Fruit fly (Drosophila melanogaster) whole organism, embryonic: ENCODE results near the gene CG31287.
A peak's percentile ranks its signal among the peaks of the same experiment; 100 is the strongest.

Experiments used
- ATbp ChIP-seq: fragments of 200-800 bp; sonication (Bioruptor generic); optimal IDR thresholded peaks from 2 replicates; lab custom pipeline; 2017; ENCODE audit warnings: missing biosample characterization, mild to moderate bottlenecking, missing genetic modification characterization, missing genetic modification reagents
- Atf-2 ChIP-seq: fragments of 200-800 bp; sonication (Bioruptor generic); optimal IDR thresholded peaks from 2 replicates; lab custom pipeline; 2016; ENCODE audit warnings: missing biosample characterization, missing genetic modification characterization
- CG10565 ChIP-seq: fragments of 200-800 bp; sonication (Bioruptor generic); optimal IDR thresholded peaks from 3 replicates; lab custom pipeline; 2016; ENCODE audit warnings: missing biosample characterization, mild to moderate bottlenecking, missing genetic modification characterization
- CG11560 ChIP-seq: fragments of 200-800 bp; sonication (Bioruptor generic); IDR thresholded peaks from 3 replicates; pipeline ENCODE4 v1.3.6; 2022; ENCODE audit warnings: missing biosample characterization, missing genetic modification characterization
- CG12155 ChIP-seq: fragments of 200-800 bp; sonication (Bioruptor generic); optimal IDR thresholded peaks from 3 replicates; lab custom pipeline; 2016; ENCODE audit warnings: missing biosample characterization, missing genetic modification characterization
- CG12219 ChIP-seq: fragments of 200-800 bp; sonication (Bioruptor generic); optimal IDR thresholded peaks from 3 replicates; lab custom pipeline; 2018; ENCODE audit warnings: missing biosample characterization, mild to moderate bottlenecking, missing genetic modification characterization
- CG12391 ChIP-seq: fragments of 200-800 bp; sonication (Bioruptor generic); optimal IDR thresholded peaks from 3 replicates; lab custom pipeline; 2018; ENCODE audit warnings: missing biosample characterization, mild to moderate bottlenecking, missing genetic modification characterization, moderate library complexity
- CG12769 ChIP-seq: fragments of 200-800 bp; sonication (Bioruptor generic); optimal IDR thresholded peaks from 2 replicates; lab custom pipeline; 2019; ENCODE audit warnings: missing biosample characterization, mild to moderate bottlenecking, missing genetic modification characterization, moderate library complexity
- CG12942 ChIP-seq: fragments of 200-800 bp; sonication (Bioruptor generic); optimal IDR thresholded peaks from 3 replicates; lab custom pipeline; 2016; ENCODE audit warnings: missing biosample characterization, missing genetic modification characterization
- CG13775 ChIP-seq: fragments of 200-800 bp; sonication (Bioruptor generic); optimal IDR thresholded peaks from 3 replicates; lab custom pipeline; 2017; ENCODE audit warnings: missing biosample characterization, mild to moderate bottlenecking, missing genetic modification characterization
- CG14441 ChIP-seq: fragments of 200-800 bp; sonication (Bioruptor generic); IDR thresholded peaks from 2 replicates; pipeline ENCODE4 v1.3.6; 2022; ENCODE audit warnings: missing biosample characterization, missing genetic modification characterization
- CG15073 ChIP-seq: fragments of 200-800 bp; sonication (Bioruptor generic); optimal IDR thresholded peaks from 2 replicates; lab custom pipeline; 2016; ENCODE audit warnings: missing biosample characterization, missing genetic modification characterization
- CG16815 ChIP-seq: fragments of 200-800 bp; sonication (Bioruptor generic); optimal IDR thresholded peaks from 3 replicates; lab custom pipeline; 2017; ENCODE audit warnings: missing biosample characterization, mild to moderate bottlenecking, missing genetic modification characterization
- CG1832 ChIP-seq: fragments of 200-800 bp; sonication (Bioruptor generic); optimal IDR thresholded peaks from 2 replicates; lab custom pipeline; 2017; ENCODE audit warnings: missing biosample characterization, mild to moderate bottlenecking, missing genetic modification characterization, inconsistent platforms
- CG18764 ChIP-seq: fragments of 200-800 bp; sonication (Bioruptor generic); optimal IDR thresholded peaks from 3 replicates; lab custom pipeline; 2016; ENCODE audit warnings: missing biosample characterization, missing genetic modification characterization
- CG3163 ChIP-seq: fragments of 200-800 bp; sonication (Bioruptor generic); optimal IDR thresholded peaks from 3 replicates; lab custom pipeline; 2016; ENCODE audit warnings: missing biosample characterization, missing genetic modification characterization
- CG32772 ChIP-seq: fragments of 200-800 bp; sonication (Bioruptor generic); IDR thresholded peaks from 2 replicates; pipeline ENCODE4 v1.3.6; 2022; ENCODE audit warnings: missing biosample characterization, missing genetic modification characterization
- CG34376 ChIP-seq: fragments of 200-800 bp; sonication (Bioruptor generic); optimal IDR thresholded peaks from 2 replicates; lab custom pipeline; 2018; ENCODE audit warnings: missing biosample characterization, mild to moderate bottlenecking, missing genetic modification characterization
- CG3995 ChIP-seq: fragments of 200-800 bp; sonication (Bioruptor generic); optimal IDR thresholded peaks from 3 replicates; lab custom pipeline; 2016; ENCODE audit warnings: missing biosample characterization, missing genetic modification characterization
- CG4854 ChIP-seq: fragments of 200-800 bp; sonication (Bioruptor generic); optimal IDR thresholded peaks from 2 replicates; lab custom pipeline; 2016; ENCODE audit warnings: missing biosample characterization, missing genetic modification characterization, inconsistent platforms
- CG6654 ChIP-seq: fragments of 200-800 bp; sonication (Bioruptor generic); optimal IDR thresholded peaks from 2 replicates; lab custom pipeline; 2017; ENCODE audit warnings: missing biosample characterization, mild to moderate bottlenecking, missing genetic modification characterization
- CG7556 ChIP-seq: fragments of 200-800 bp; sonication (Bioruptor generic); optimal IDR thresholded peaks from 2 replicates; lab custom pipeline; 2017; ENCODE audit warnings: missing biosample characterization, mild to moderate bottlenecking, missing genetic modification characterization
- CG7987 ChIP-seq: fragments of 200-800 bp; sonication (Bioruptor generic); optimal IDR thresholded peaks from 2 replicates; lab custom pipeline; 2018; ENCODE audit warnings: missing biosample characterization, mild to moderate bottlenecking, missing genetic modification characterization, moderate library complexity
- CG9437 ChIP-seq: fragments of 200-800 bp; sonication (Bioruptor generic); optimal IDR thresholded peaks from 2 replicates; lab custom pipeline; 2018; ENCODE audit warnings: missing biosample characterization, mild to moderate bottlenecking, missing genetic modification characterization
- Camta ChIP-seq: fragments of 200-800 bp; sonication (Bioruptor generic); optimal IDR thresholded peaks from 2 replicates; lab custom pipeline; 2016; ENCODE audit warnings: missing biosample characterization, missing genetic modification characterization
- GATAe ChIP-seq: fragments of 200-800 bp; sonication (Bioruptor generic); conservative IDR thresholded peaks from 2 replicates; pipeline ENCODE4 v1.3.6; 2022; ENCODE audit warnings: missing biosample characterization, missing genetic modification characterization
- Hmx ChIP-seq: fragments of 200-800 bp; sonication (Bioruptor generic); optimal IDR thresholded peaks from 2 replicates; lab custom pipeline; 2016; ENCODE audit warnings: missing biosample characterization, missing genetic modification characterization
- Hr78 ChIP-seq, 2 experiments: fragments of 200-800 bp in 1 of 2; fragments of >200 bp in 1 of 2; sonication (Bioruptor generic) in 1 of 2; optimal IDR thresholded peaks; 2 replicates each; lab custom pipeline; 2017 to 2019; ENCODE audit warnings: missing biosample characterization in 2 of 2, missing genetic modification characterization in 2 of 2, mild to moderate bottlenecking in 1 of 2, moderate library complexity in 1 of 2
- NC2β ChIP-seq: fragments of 200-800 bp; sonication (Bioruptor generic); optimal IDR thresholded peaks from 2 replicates; lab custom pipeline; 2016; ENCODE audit warnings: missing biosample characterization, missing genetic modification characterization
- NfI ChIP-seq: fragments of 200-800 bp; sonication (Bioruptor generic); optimal IDR thresholded peaks from 3 replicates; lab custom pipeline; 2018; ENCODE audit warnings: missing biosample characterization, mild to moderate bottlenecking, missing genetic modification characterization, moderate library complexity
- ab ChIP-seq: fragments of 200-800 bp; sonication (Bioruptor generic); optimal IDR thresholded peaks from 2 replicates; lab custom pipeline; 2016; ENCODE audit warnings: missing biosample characterization, missing genetic modification characterization
- al ChIP-seq: fragments of 200-800 bp; sonication (Bioruptor generic); IDR thresholded peaks from 2 replicates; pipeline ENCODE4 v1.3.6; 2022; ENCODE audit warnings: missing biosample characterization, missing genetic modification characterization
- dati ChIP-seq: fragments of 200-800 bp; sonication (Bioruptor generic); IDR thresholded peaks from 2 replicates; pipeline ENCODE4 v1.3.6; 2022; ENCODE audit warnings: missing biosample characterization, missing genetic modification characterization
- esg ChIP-seq: fragments of 200-800 bp; sonication (Bioruptor generic); conservative IDR thresholded peaks from 2 replicates; pipeline ENCODE4 v1.3.6; 2022; ENCODE audit warnings: missing biosample characterization, missing genetic modification characterization
- exex ChIP-seq: fragments of 200-800 bp; sonication (Bioruptor generic); optimal IDR thresholded peaks from 4 replicates; lab custom pipeline; 2018; ENCODE audit warnings: missing biosample characterization, mild to moderate bottlenecking, missing genetic modification characterization, moderate library complexity
- gsb-n ChIP-seq: fragments of 200-800 bp; sonication (Bioruptor generic); optimal IDR thresholded peaks from 3 replicates; lab custom pipeline; 2018; ENCODE audit warnings: missing biosample characterization, mild to moderate bottlenecking, missing genetic modification characterization
- her ChIP-seq: fragments of 200-800 bp; sonication (Bioruptor generic); optimal IDR thresholded peaks from 2 replicates; lab custom pipeline; 2016; ENCODE audit warnings: missing biosample characterization, missing genetic modification characterization
- hkb ChIP-seq, 2 experiments: fragments of 200-800 bp in 1 of 2; fragments of >200 bp in 1 of 2; sonication (Bioruptor generic) in 1 of 2; IDR thresholded peaks in 1 of 2; optimal IDR thresholded peaks in 1 of 2; 2 replicates each; pipeline versions ENCODE4 v1.3.6 to Lab custom; 2017 to 2022; ENCODE audit warnings: missing biosample characterization in 1 of 2, missing genetic modification characterization in 1 of 2
- lilli ChIP-seq: fragments of 200-800 bp; sonication (Bioruptor generic); optimal IDR thresholded peaks from 3 replicates; lab custom pipeline; 2016; ENCODE audit warnings: missing biosample characterization, missing genetic modification characterization
- mirr ChIP-seq: fragments of 200-800 bp; sonication (Bioruptor generic); optimal IDR thresholded peaks from 3 replicates; lab custom pipeline; 2018; ENCODE audit warnings: missing biosample characterization, mild to moderate bottlenecking, missing genetic modification characterization
- nerfin-1 ChIP-seq: fragments of 200-800 bp; sonication (Bioruptor generic); optimal IDR thresholded peaks from 3 replicates; lab custom pipeline; 2019; ENCODE audit warnings: missing biosample characterization, mild to moderate bottlenecking, missing genetic modification characterization, moderate library complexity
- odd ChIP-seq: fragments of 200-800 bp; sonication (Bioruptor generic); optimal IDR thresholded peaks from 2 replicates; lab custom pipeline; 2017; ENCODE audit warnings: missing biosample characterization, mild to moderate bottlenecking, missing genetic modification characterization
- p53 ChIP-seq: fragments of 200-800 bp; sonication (Bioruptor generic); optimal IDR thresholded peaks from 2 replicates; lab custom pipeline; 2016; ENCODE audit warnings: missing biosample characterization, missing genetic modification characterization
- repo ChIP-seq: fragments of 200-800 bp; sonication (Bioruptor generic); optimal IDR thresholded peaks from 2 replicates; lab custom pipeline; 2016; ENCODE audit warnings: missing biosample characterization, missing genetic modification characterization
- sc ChIP-seq, 3 experiments: fragments of >200 bp in 2 of 3; fragments of 200-800 bp in 1 of 3; sonication (Bioruptor generic) in 1 of 3; optimal IDR thresholded peaks; 2 replicates in 2 of 3; 3 replicates in 1 of 3; lab custom pipeline; 2017; ENCODE audit warnings: mild to moderate bottlenecking in 1 of 3, missing biosample characterization in 1 of 3, missing genetic modification characterization in 1 of 3, missing genetic modification reagents in 1 of 3
- stc ChIP-seq: fragments of 200-800 bp; sonication (Bioruptor generic); IDR thresholded peaks from 2 replicates; pipeline ENCODE4 v1.3.6; 2022; ENCODE audit warnings: missing biosample characterization, missing genetic modification characterization
- tin ChIP-seq: fragments of 200-800 bp; sonication (Bioruptor generic); optimal IDR thresholded peaks from 3 replicates; lab custom pipeline; 2016; ENCODE audit warnings: missing biosample characterization, missing genetic modification characterization

CG31287 gene

dm6 chr3R:16236713-16237641 is 33.8 kb downstream of the CG31287 start (continued):
- peak; percentile 92 for TF ChIP-seq CG34376 (GFP tag; lab: Kevin White, UChicago)
- peak; percentile 57 for TF ChIP-seq her (GFP tag; lab: Kevin White, UChicago)
- TF ChIP-seq repo (GFP tag; lab: Kevin White, UChicago): peak; percentile 64
- TF ChIP-seq odd (GFP tag; lab: Kevin White, UChicago): peak; percentile 96
- TF ChIP-seq CG32772 (GFP tag; lab: Robert Waterston, UW): no peak
- no peak for TF ChIP-seq al (GFP tag; lab: Robert Waterston, UW)
- peak; percentile 94 for TF ChIP-seq CG12219 (GFP tag; lab: Kevin White, UChicago)
- TF ChIP-seq hkb (optimal IDR thresholded peaks at IDR 0.05; lab: Kevin White, UChicago): no peak
- no peak for TF ChIP-seq hkb (GFP tag; IDR thresholded peaks at IDR 0.05; lab: Robert Waterston, UW)
- TF ChIP-seq CG3995: peak; percentile 66
- TF ChIP-seq mirr: peak; percentile 76
- TF ChIP-seq CG14441 (GFP tag; lab: Robert Waterston, UW): no peak
- TF ChIP-seq CG12391 (tag; lab: Kevin White, UChicago): peak; percentile 99
- TF ChIP-seq p53 (GFP tag; lab: Kevin White, UChicago): peak; percentile 65
- peak; percentile 90 for TF ChIP-seq CG7987 (GFP tag; lab: Kevin White, UChicago)
- peak; percentile 97 for TF ChIP-seq NfI
- no peak for TF ChIP-seq CG11560 (tag; lab: Robert Waterston, UW)
- peak; percentile 76 for TF ChIP-seq Camta (GFP tag; lab: Kevin White, UChicago)
- TF ChIP-seq CG7556 (GFP tag; lab: Kevin White, UChicago): peak; percentile 98
- TF ChIP-seq CG12942: peak; percentile 95
- TF ChIP-seq Hr78 (GFP tag; optimal IDR thresholded peaks at IDR 0.05; lab: Kevin White, UChicago): peak in 1 of 2 experiments; percentile 92
- peak; percentile 46 for TF ChIP-seq CG10565 (GFP tag; lab: Kevin White, UChicago)
- peak; percentile 87 for TF ChIP-seq CG6654 (GFP tag; lab: Kevin White, UChicago)
- TF ChIP-seq ab (GFP tag; lab: Kevin White, UChicago): peak; percentile 54
- peak; percentile 94 for TF ChIP-seq exex (tag; lab: Kevin White, UChicago)
- TF ChIP-seq CG16815 (GFP tag; lab: Kevin White, UChicago): peak; percentile 95
- TF ChIP-seq NC2β (GFP tag; lab: Kevin White, UChicago): peak; percentile 73
- no peak for TF ChIP-seq stc (GFP tag; lab: Robert Waterston, UW)
- TF ChIP-seq dati (GFP tag; lab: Robert Waterston, UW): no peak
- no peak for TF ChIP-seq GATAe (GFP tag; lab: Robert Waterston, UW)
- TF ChIP-seq tin (GFP tag; lab: Kevin White, UChicago): peak; percentile 98
- TF ChIP-seq CG3163 (GFP tag; lab: Kevin White, UChicago): peak; percentile 80
- peak; percentile 98 for TF ChIP-seq ATbp (GFP tag; lab: Kevin White, UChicago)
- peak; percentile 88 for TF ChIP-seq CG4854 (GFP tag; lab: Kevin White, UChicago)
- peak; percentile 94 for TF ChIP-seq CG9437 (GFP tag; lab: Kevin White, UChicago)
- TF ChIP-seq nerfin-1 (tag; lab: Kevin White, UChicago): peak; percentile 96
- TF ChIP-seq CG18764 (GFP tag; lab: Kevin White, UChicago): peak; percentile 92
- peak; percentile 99 for TF ChIP-seq CG12769
- TF ChIP-seq lilli (GFP tag; lab: Kevin White, UChicago): peak; percentile 94
- TF ChIP-seq CG1832 (GFP tag; lab: Kevin White, UChicago): no peak
- peak; percentile 96 for TF ChIP-seq CG13775
- TF ChIP-seq gsb-n (tag; lab: Kevin White, UChicago): peak; percentile 99
- TF ChIP-seq Hmx (GFP tag; lab: Kevin White, UChicago): peak; percentile 49
- TF ChIP-seq sc (optimal IDR thresholded peaks at IDR 0.05; lab: Kevin White, UChicago): no peak
- peak; percentile 95 for TF ChIP-seq sc (GFP tag; optimal IDR thresholded peaks at IDR 0.05; lab: Kevin White, UChicago)
- TF ChIP-seq CG12155 (GFP tag; lab: Kevin White, UChicago): peak; percentile 95
- peak; percentile 84 for TF ChIP-seq CG15073
- TF ChIP-seq esg (GFP tag; lab: Robert Waterston, UW): no peak
- TF ChIP-seq Atf-2 (GFP tag; lab: Kevin White, UChicago): peak; percentile 62
